Worm (Caenorhabditis elegans): ENCODE measurements around the gene col-171.

The col-171 gene

ce11 chrX:6296402-6296844, 37.7 kb upstream of the col-171 start (continued):
- TF ChIP-seq gmeb-2 (tag; optimal IDR thresholded peaks at IDR 0.05), result peak; percentile 48
- TF ChIP-seq sox-2 (GFP tag; IDR thresholded peaks at IDR 0.05), result peak; percentile 64
- TF ChIP-seq pha-4 (tag; optimal IDR thresholded peaks at IDR 0.05), result no peak
- peak; percentile 66 for TF ChIP-seq fax-1 (tag; optimal IDR thresholded peaks at IDR 0.05)
- no peak for TF ChIP-seq K02D7.2 (tag; optimal IDR thresholded peaks at IDR 0.05)
- TF ChIP-seq npax-4 (tag; optimal IDR thresholded peaks at IDR 0.05), result peak; percentile 30
- TF ChIP-seq ceh-6 (GFP tag; optimal IDR thresholded peaks at IDR 0.05), result peak; percentile 66
- TF ChIP-seq ama-1 (optimal IDR thresholded peaks at IDR 0.05), result no peak
- peak; percentile 83 for TF ChIP-seq madf-2 (tag; optimal IDR thresholded peaks at IDR 0.05)
- peak; percentile 92 for TF ChIP-seq ceh-22 (tag; optimal IDR thresholded peaks at IDR 0.05)
- peak; percentile 75 for TF ChIP-seq pat-9 (tag; optimal IDR thresholded peaks at IDR 0.05)
- peak; percentile 61 for TF ChIP-seq ahr-1 (tag; optimal IDR thresholded peaks at IDR 0.05)
- TF ChIP-seq hlh-13 (GFP tag; optimal IDR thresholded peaks at IDR 0.05), result peak; percentile 37
- peak; percentile 72 for TF ChIP-seq ttx-3 (tag; optimal IDR thresholded peaks at IDR 0.05)
- peak; percentile 100 for TF ChIP-seq sdc-2 (tag; optimal IDR thresholded peaks at IDR 0.05)
- peak; percentile 78 for TF ChIP-seq dmd-4 (tag; optimal IDR thresholded peaks at IDR 0.05; ENCODE audit: borderline replicate concordance)
- peak; percentile 79 for TF ChIP-seq eyg-1 (tag; optimal IDR thresholded peaks at IDR 0.05)

- TF ChIP-seq ceh-19 (GFP tag; optimal IDR thresholded peaks at IDR 0.05), result no peak
- TF ChIP-seq unc-55 (GFP tag; optimal IDR thresholded peaks at IDR 0.05), result peak; percentile 54
- no peak for TF ChIP-seq ets-4 (tag; optimal IDR thresholded peaks at IDR 0.05)
- TF ChIP-seq nhr-232 (tag; optimal IDR thresholded peaks at IDR 0.05), result no peak
- no peak for TF ChIP-seq Y22D7AL.16 (tag; optimal IDR thresholded peaks at IDR 0.05)
- no peak for TF ChIP-seq C38D4.7 (GFP tag; optimal IDR thresholded peaks at IDR 0.05)
Measured at ce11 chrX:6299641-6300240, 34.4 kb upstream of the col-171 start, which contains the start of gene cest-16. Gene cest-16, plus strand, starts transcription at chrX:6299942.

ce11 chrX:6311391-6311790, 22.7 kb upstream of the col-171 start, which contains the start of gene npr-38:
Gene npr-38, plus strand, starts transcription at chrX:6311691.
- TF ChIP-seq fkh-6 (tag; optimal IDR thresholded peaks at IDR 0.05), result no peak
- no peak for TF ChIP-seq mec-3 (tag; optimal IDR thresholded peaks at IDR 0.05; ENCODE audit: borderline replicate concordance)
- no peak for TF ChIP-seq ama-1 (optimal IDR thresholded peaks at IDR 0.05)
- TF ChIP-seq pat-9 (tag; optimal IDR thresholded peaks at IDR 0.05), result no peak
- TF ChIP-seq ceh-45 (GFP tag; IDR thresholded peaks at IDR 0.05), result no peak
- TF ChIP-seq lin-11 (tag; optimal IDR thresholded peaks at IDR 0.05), result no peak
- no peak for TF ChIP-seq sox-2 (GFP tag; IDR thresholded peaks at IDR 0.05)
- no peak for TF ChIP-seq ceh-24 (tag; optimal IDR thresholded peaks at IDR 0.05)
- no peak for TF ChIP-seq ceh-22 (tag; optimal IDR thresholded peaks at IDR 0.05)

- no peak for TF ChIP-seq tbx-2 (tag; optimal IDR thresholded peaks at IDR 0.05)
- TF ChIP-seq hlh-8 (tag; optimal IDR thresholded peaks at IDR 0.05), result no peak
- TF ChIP-seq fkh-10 (GFP tag; optimal IDR thresholded peaks at IDR 0.05), result no peak
- no peak for TF ChIP-seq nhr-11 (tag; optimal IDR thresholded peaks at IDR 0.05)
- TF ChIP-seq F13H6.1 (tag; optimal IDR thresholded peaks at IDR 0.05), result no peak
- TF ChIP-seq syd-9 (tag; optimal IDR thresholded peaks at IDR 0.05), result no peak
- TF ChIP-seq ref-2 (tag; optimal IDR thresholded peaks at IDR 0.05), result no peak
- TF ChIP-seq K09A11.1 (tag; optimal IDR thresholded peaks at IDR 0.05; ENCODE audit: insufficient read depth), result no peak
- no peak for TF ChIP-seq gmeb-2 (tag; optimal IDR thresholded peaks at IDR 0.05)
Measured at ce11 chrX:6318803-6319202, 15.3 kb upstream of the col-171 start.

All from whole organism, late embryonic.